Fruit fly (Drosophila melanogaster) whole organism, wandering third instar larva: ENCODE data around the gene ast.

ENCODE experiments used
- Abd-B ChIP-seq: fragments of >200 bp; optimal IDR thresholded peaks from 2 replicates; lab custom pipeline; 2017; ENCODE audit warnings: missing biosample characterization, missing genetic modification characterization
- CG32264 ChIP-seq: fragments of 200-800 bp; sonication (Bioruptor generic); optimal IDR thresholded peaks from 2 replicates; lab custom pipeline; 2016; ENCODE audit warnings: missing biosample characterization, missing genetic modification characterization
- CG9705 ChIP-seq: fragments of 200-800 bp; sonication (Bioruptor generic); optimal IDR thresholded peaks from 2 replicates; lab custom pipeline; 2018; ENCODE audit warnings: missing biosample characterization, mild to moderate bottlenecking, missing genetic modification characterization
- CrebA ChIP-seq: fragments of 200-800 bp; sonication (Bioruptor generic); optimal IDR thresholded peaks from 2 replicates; lab custom pipeline; 2016; ENCODE audit warnings: missing biosample characterization, mild to moderate bottlenecking, missing genetic modification characterization, borderline replicate concordance
- Dfd ChIP-seq: fragments of >200 bp; optimal IDR thresholded peaks from 2 replicates; lab custom pipeline; 2017; ENCODE audit warnings: missing biosample characterization, missing genetic modification characterization
- Dif ChIP-seq: fragments of 200-275, 200-300 bp; sonication (Bioruptor generic); optimal IDR thresholded peaks from 2 replicates; lab custom pipeline; 2018; ENCODE audit warnings: missing biosample characterization, missing genetic modification characterization; ENCODE audit not compliant: partially characterized antibody
- GATAd ChIP-seq: sonication (Bioruptor generic); optimal IDR thresholded peaks from 2 replicates; lab custom pipeline; 2016; ENCODE audit warnings: missing biosample characterization, missing genetic modification characterization
- HLH106 ChIP-seq: fragments of 200-800 bp; optimal IDR thresholded peaks from 3 replicates; lab custom pipeline; 2019; ENCODE audit warnings: missing biosample characterization, mild to moderate bottlenecking, missing genetic modification characterization, moderate library complexity
- Hnf4 ChIP-seq: fragments of 200-800 bp; sonication (Bioruptor generic); optimal IDR thresholded peaks from 2 replicates; lab custom pipeline; 2016; ENCODE audit warnings: missing biosample characterization, mild to moderate bottlenecking, missing genetic modification characterization
- Hr78 ChIP-seq: fragments of >200 bp; optimal IDR thresholded peaks from 2 replicates; lab custom pipeline; 2017; ENCODE audit warnings: missing biosample characterization, missing genetic modification characterization
- Hr83 ChIP-seq: fragments of 200-300 bp; sonication (Bioruptor generic); optimal IDR thresholded peaks from 2 replicates; lab custom pipeline; 2016; ENCODE audit warnings: missing biosample characterization, mild to moderate bottlenecking, missing genetic modification characterization, moderate library complexity; ENCODE audit not compliant: poor library complexity, severe bottlenecking
- Jra ChIP-seq: sonication (Bioruptor generic); optimal IDR thresholded peaks from 2 replicates; lab custom pipeline; 2016; ENCODE audit warnings: missing biosample characterization, missing genetic modification characterization
- Mio ChIP-seq: sonication (Bioruptor generic); optimal IDR thresholded peaks from 2 replicates; lab custom pipeline; 2016; ENCODE audit warnings: missing biosample characterization, missing genetic modification characterization
- Myc ChIP-seq: fragments of >200 bp; optimal IDR thresholded peaks from 2 replicates; lab custom pipeline; 2017
- N ChIP-seq: fragments of >200 bp; optimal IDR thresholded peaks from 2 replicates; lab custom pipeline; 2018; ENCODE audit warnings: missing biosample characterization, missing external identifiers, missing genetic modification characterization
- OdsH ChIP-seq: fragments of 200-800 bp; sonication (Bioruptor generic); optimal IDR thresholded peaks from 2 replicates; lab custom pipeline; 2016; ENCODE audit warnings: missing biosample characterization, mild to moderate bottlenecking, missing genetic modification characterization
- Rel ChIP-seq, 2 experiments: fragments of 200-800 bp; sonication (Bioruptor generic) in 1 of 2; optimal IDR thresholded peaks; 2 replicates in 1 of 2; 3 replicates in 1 of 2; lab custom pipeline; 2016 to 2019; ENCODE audit warnings: mild to moderate bottlenecking in 2 of 2, missing biosample characterization in 2 of 2, missing genetic modification characterization in 2 of 2, moderate library complexity in 1 of 2
- Sp1 ChIP-seq: fragments of 200-800 bp; sonication (Bioruptor generic); optimal IDR thresholded peaks from 3 replicates; lab custom pipeline; 2019; ENCODE audit warnings: missing biosample characterization, mild to moderate bottlenecking, missing genetic modification characterization, moderate library complexity
- Vsx2 ChIP-seq: fragments of 200-300, 225-300 bp; sonication (Bioruptor generic); optimal IDR thresholded peaks from 2 replicates; lab custom pipeline; 2018; ENCODE audit warnings: missing biosample characterization, missing genetic modification characterization; ENCODE audit not compliant: partially characterized antibody
- br ChIP-seq: fragments of 200-800 bp; sonication (Bioruptor generic); optimal IDR thresholded peaks from 2 replicates; lab custom pipeline; 2016; ENCODE audit warnings: missing biosample characterization, missing genetic modification characterization
- brk ChIP-seq: fragments of 200-800 bp; sonication (Bioruptor generic); optimal IDR thresholded peaks from 2 replicates; lab custom pipeline; 2016; ENCODE audit warnings: missing biosample characterization, mild to moderate bottlenecking, missing genetic modification characterization
- dl ChIP-seq, 2 experiments: fragments of 175-275, 200-275 bp in 1 of 2; fragments of 200-275 bp in 1 of 2; sonication (Bioruptor generic); optimal IDR thresholded peaks; lab custom pipeline; 2018; ENCODE audit warnings: mild to moderate bottlenecking in 2 of 2, missing biosample characterization in 2 of 2, missing genetic modification characterization in 2 of 2, moderate library complexity in 2 of 2; ENCODE audit not compliant: partially characterized antibody in 2 of 2, insufficient read depth in 1 of 2
- dmrt93B ChIP-seq: fragments of 200-800 bp; sonication (Bioruptor generic); optimal IDR thresholded peaks from 2 replicates; lab custom pipeline; 2018; ENCODE audit warnings: missing biosample characterization, mild to moderate bottlenecking, missing genetic modification characterization
- dsf ChIP-seq: sonication (Bioruptor generic); optimal IDR thresholded peaks from 2 replicates; lab custom pipeline; 2016; ENCODE audit warnings: missing biosample characterization, missing genetic modification characterization, borderline replicate concordance
- ey ChIP-seq: fragments of 200-800 bp; sonication (Bioruptor generic); optimal IDR thresholded peaks from 2 replicates; lab custom pipeline; 2016; ENCODE audit warnings: missing biosample characterization, missing genetic modification characterization
- foxo ChIP-seq, 2 experiments: fragments of 200-800 bp; sonication (Bioruptor generic); optimal IDR thresholded peaks; 2 replicates in 1 of 2; 3 replicates in 1 of 2; lab custom pipeline; 2016 to 2017; ENCODE audit warnings: missing biosample characterization in 2 of 2, missing genetic modification characterization in 2 of 2
- fru ChIP-seq: fragments of 200-800 bp; sonication (Bioruptor generic); optimal IDR thresholded peaks from 3 replicates; lab custom pipeline; 2016; ENCODE audit warnings: missing biosample characterization, mild to moderate bottlenecking, missing genetic modification characterization
- h ChIP-seq: fragments of 200-800 bp; sonication (Bioruptor generic); optimal IDR thresholded peaks from 3 replicates; lab custom pipeline; 2016; ENCODE audit warnings: missing biosample characterization, mild to moderate bottlenecking, missing genetic modification characterization
- jim ChIP-seq: fragments of 175-275, 200-325 bp; sonication (Bioruptor generic); optimal IDR thresholded peaks from 2 replicates; lab custom pipeline; 2016; ENCODE audit warnings: missing biosample characterization, mild to moderate bottlenecking, missing genetic modification characterization
- lola ChIP-seq: fragments of >200 bp; optimal IDR thresholded peaks from 2 replicates; lab custom pipeline; 2017; ENCODE audit warnings: missing biosample characterization, missing genetic modification characterization
- pan ChIP-seq: fragments of >200 bp; optimal IDR thresholded peaks from 2 replicates; lab custom pipeline; 2017
- psq ChIP-seq: fragments of 200-800 bp; sonication (Bioruptor generic); optimal IDR thresholded peaks from 3 replicates; lab custom pipeline; 2017; ENCODE audit warnings: missing biosample characterization, mild to moderate bottlenecking, missing genetic modification characterization, moderate library complexity
- rgr ChIP-seq: fragments of 200-800 bp; sonication (Bioruptor generic); optimal IDR thresholded peaks from 3 replicates; lab custom pipeline; 2016; ENCODE audit warnings: missing biosample characterization, mild to moderate bottlenecking, missing genetic modification characterization
- sage ChIP-seq: fragments of 200-800 bp; sonication (Bioruptor generic); optimal IDR thresholded peaks from 2 replicates; lab custom pipeline; 2016; ENCODE audit warnings: missing biosample characterization, mild to moderate bottlenecking, missing genetic modification characterization
- sv ChIP-seq: fragments of 200-800 bp; sonication (Bioruptor generic); optimal IDR thresholded peaks from 3 replicates; lab custom pipeline; 2016; ENCODE audit warnings: missing biosample characterization, missing genetic modification characterization
- tai ChIP-seq: sonication (Bioruptor generic); optimal IDR thresholded peaks from 2 replicates; lab custom pipeline; 2016; ENCODE audit warnings: missing biosample characterization, missing genetic modification characterization
- usp ChIP-seq: fragments of >200 bp; optimal IDR thresholded peaks from 2 replicates; lab custom pipeline; 2017; ENCODE audit warnings: missing biosample characterization, missing genetic modification characterization
- woc ChIP-seq: sonication (Bioruptor generic); optimal IDR thresholded peaks from 2 replicates; lab custom pipeline; 2016; ENCODE audit warnings: missing biosample characterization, mild to moderate bottlenecking, missing genetic modification characterization

ast gene

dm6 chr2L:1118149-1118548, 40.4 kb downstream of the ast start:
- TF ChIP-seq Vsx2 (GFP tag; lab: Kevin White, UChicago) = no peak
- no peak for TF ChIP-seq h (GFP tag; lab: Kevin White, UChicago)
- TF ChIP-seq Hr78 (GFP tag; lab: Kevin White, UChicago) = no peak
- peak; percentile 0 for TF ChIP-seq br (GFP tag; lab: Kevin White, UChicago)
- TF ChIP-seq dmrt93B = no peak
- no peak for TF ChIP-seq sage (GFP tag; lab: Kevin White, UChicago)
- peak; percentile 6 for TF ChIP-seq Dif (GFP tag; lab: Kevin White, UChicago)
- no peak for TF ChIP-seq Hnf4
- no peak for TF ChIP-seq Myc (lab: Kevin White, UChicago)

dm6 chr2L:1118880-1119809, 41.4 kb downstream of the ast start:
- TF ChIP-seq woc (GFP tag; lab: Kevin White, UChicago) (peak; percentile 78), sv (GFP tag; lab: Kevin White, UChicago) (peak; percentile 76), Hnf4 (peak; percentile 81), N (GFP tag; lab: Kevin White, UChicago) (no peak), Rel (GFP tag; optimal IDR thresholded peaks at IDR 0.05; lab: Kevin White, UChicago) (peak; percentile 38), Rel (tag; optimal IDR thresholded peaks at IDR 0.05; lab: Kevin White, UChicago) (peak; percentile 51), ey (peak; percentile 89), Hr83 (GFP tag; lab: Kevin White, UChicago) (peak; percentile 51), CrebA (GFP tag; lab: Kevin White, UChicago) (peak; percentile 65), dl (GFP tag; optimal IDR thresholded peaks at IDR 0.05; lab: Kevin White, UChicago; ENCODE audit: insufficient read depth in 1 of 2, partially characterized antibody in 2 of 2) (peak; percentile 31 to 74), Sp1 (peak; percentile 61), pan (lab: Kevin White, UChicago) (peak; percentile 83), tai (GFP tag; lab: Kevin White, UChicago) (peak; percentile 86), CG9705 (GFP tag; lab: Kevin White, UChicago) (no peak), Dfd (GFP tag; lab: Kevin White, UChicago) (no peak), lola (no peak), br (GFP tag; lab: Kevin White, UChicago) (peak; percentile 89), usp (GFP tag; lab: Kevin White, UChicago) (no peak), dmrt93B (peak; percentile 44), OdsH (peak; percentile 83), sage (GFP tag; lab: Kevin White, UChicago) (peak; percentile 71), Jra (GFP tag; lab: Kevin White, UChicago) (peak; percentile 71), Abd-B (no peak), Vsx2 (GFP tag; lab: Kevin White, UChicago) (peak; percentile 73), Mio (GFP tag; lab: Kevin White, UChicago) (peak; percentile 24), CG32264 (GFP tag; lab: Kevin White, UChicago) (peak; percentile 57), dsf (GFP tag; lab: Kevin White, UChicago) (no peak), Hr78 (GFP tag; lab: Kevin White, UChicago) (no peak), Dif (GFP tag; lab: Kevin White, UChicago) (peak; percentile 88), h (GFP tag; lab: Kevin White, UChicago) (peak; percentile 91), rgr (GFP tag; lab: Kevin White, UChicago) (peak; percentile 81), brk (peak; percentile 72), jim (GFP tag; lab: Kevin White, UChicago) (no peak), GATAd (GFP tag; lab: Kevin White, UChicago) (no peak), foxo (GFP tag; optimal IDR thresholded peaks at IDR 0.05; lab: Kevin White, UChicago) (peak; percentile 43 to 88), HLH106 (tag; lab: Kevin White, UChicago) (peak; percentile 60), Myc (lab: Kevin White, UChicago) (no peak), psq (GFP tag; lab: Kevin White, UChicago) (peak; percentile 87), fru (peak; percentile 86)
- TF ChIP-seq, all 38 proteins: peak for 27
